Worm (Caenorhabditis elegans): ENCODE measurements around the gene C10A4.7.

ce11 chrX:7369770-7370169, 45.5 kb downstream of the C10A4.7 start:
- TF ChIP-seq F13C5.2 (tag; optimal IDR thresholded peaks at IDR 0.05), result no peak
- no peak for TF ChIP-seq ama-1 (optimal IDR thresholded peaks at IDR 0.05)
- no peak for TF ChIP-seq tra-4 (tag; optimal IDR thresholded peaks at IDR 0.05)
- no peak for TF ChIP-seq pes-1 (GFP tag; IDR thresholded peaks at IDR 0.05)
- no peak for TF ChIP-seq ceh-36 (tag; optimal IDR thresholded peaks at IDR 0.05)
- no peak for TF ChIP-seq B0310.2 (tag; optimal IDR thresholded peaks at IDR 0.05)
- no peak for TF ChIP-seq tbx-37 (GFP tag; conservative IDR thresholded peaks at IDR 0.05)
- no peak for TF ChIP-seq hnd-1 (tag; optimal IDR thresholded peaks at IDR 0.05)
- TF ChIP-seq aly-1 (tag; optimal IDR thresholded peaks at IDR 0.05), result no peak
- TF ChIP-seq flt-1 (GFP tag; IDR thresholded peaks at IDR 0.05), result no peak

Data from whole organism, early embryonic.